Worm (Caenorhabditis elegans): ENCODE results near the gene orc-3.

- no peak for TF ChIP-seq Y67H2A.10 (GFP tag; conservative IDR thresholded peaks at IDR 0.05)
- TF ChIP-seq nhr-27 (tag; optimal IDR thresholded peaks at IDR 0.05), result no peak
These were observed 46.0 kb upstream of the orc-3 start for ce11 chrIII:1161946-1162345.
